Fruit fly (Drosophila melanogaster): Measurements from ENCODE around the gene Srp54.

Gene Srp54

dm6 chr2L:9890576-9890975 is 22.1 kb upstream of the Srp54 start, which contains the start of the genes CG34183 and CG4537 (continued):
- TF ChIP-seq emc (GFP tag; optimal IDR thresholded peaks at IDR 0.05) (no peak), CG17385 (GFP tag; optimal IDR thresholded peaks at IDR 0.05) (no peak), zf30C (GFP tag; optimal IDR thresholded peaks at IDR 0.05) (no peak), oc (tag; optimal IDR thresholded peaks at IDR 0.05) (no peak), kah (GFP tag; optimal IDR thresholded peaks at IDR 0.05) (no peak), CG15479 (GFP tag; optimal IDR thresholded peaks at IDR 0.05) (no peak), Dek (tag; optimal IDR thresholded peaks at IDR 0.05) (no peak), CG11398 (GFP tag; optimal IDR thresholded peaks at IDR 0.05) (no peak), CG10431 (GFP tag; optimal IDR thresholded peaks at IDR 0.05) (no peak), CG12155 (GFP tag; optimal IDR thresholded peaks at IDR 0.05) (no peak), ind (GFP tag; optimal IDR thresholded peaks at IDR 0.05) (no peak), CG33557 (GFP tag; optimal IDR thresholded peaks at IDR 0.05) (no peak), CG10209 (GFP tag; optimal IDR thresholded peaks at IDR 0.05) (no peak), CG5245 (GFP tag; optimal IDR thresholded peaks at IDR 0.05) (no peak), CG7556 (GFP tag; optimal IDR thresholded peaks at IDR 0.05) (no peak), bab2 (GFP tag; optimal IDR thresholded peaks at IDR 0.05) (no peak), NfI (GFP tag; optimal IDR thresholded peaks at IDR 0.05) (no peak), ems (GFP tag; optimal IDR thresholded peaks at IDR 0.05) (no peak), slbo (GFP tag; IDR thresholded peaks at IDR 0.05) (peak; percentile 21; the same call in 1 of the 2 replicates), sens (GFP tag) (peak; percentile 58), wdn (GFP tag; IDR thresholded peaks at IDR 0.05) (no peak), Nf-YC (tag; optimal IDR thresholded peaks at IDR 0.05) (no peak), gro (GFP tag; optimal IDR thresholded peaks at IDR 0.05) (no peak), CG32767 (GFP tag; IDR thresholded peaks at IDR 0.05) (no peak), CG2129 (GFP tag; IDR thresholded peaks at IDR 0.05; ENCODE audit: partially characterized antibody) (peak; percentile 62), CG30403 (GFP tag; optimal IDR thresholded peaks at IDR 0.05) (no peak), CG14860 (GFP tag; IDR thresholded peaks at IDR 0.05; ENCODE audit: partially characterized antibody) (peak; percentile 86), pum (GFP tag; optimal IDR thresholded peaks at IDR 0.05) (no peak), CG18262 (tag; optimal IDR thresholded peaks at IDR 0.05) (no peak), CG10267 (tag; optimal IDR thresholded peaks at IDR 0.05) (peak; percentile 25), H15 (GFP tag; IDR thresholded peaks at IDR 0.05) (no peak), CG34422 (GFP tag; IDR thresholded peaks at IDR 0.05) (no peak; the same call in 2 of the 3 replicates), p53 (GFP tag; optimal IDR thresholded peaks at IDR 0.05) (no peak), Dll (GFP tag; IDR thresholded peaks at IDR 0.05; ENCODE audit: partially characterized antibody) (peak; percentile 90), CG16779 (GFP tag; IDR thresholded peaks at IDR 0.05) (no peak), tll (GFP tag; optimal IDR thresholded peaks at IDR 0.05) (no peak), prd (optimal IDR thresholded peaks at IDR 0.05) (no peak), prd (GFP tag; IDR thresholded peaks at IDR 0.05) (no peak), pho (GFP tag; optimal IDR thresholded peaks at IDR 0.05) (no peak), gsb-n (tag; optimal IDR thresholded peaks at IDR 0.05) (no peak), CG1603 (tag; optimal IDR thresholded peaks at IDR 0.05) (peak; percentile 44), Kr (GFP tag; optimal IDR thresholded peaks at IDR 0.05) (no peak), Mad (GFP tag; optimal IDR thresholded peaks at IDR 0.05) (no peak), CG6254 (GFP tag; optimal IDR thresholded peaks at IDR 0.05) (no peak), BEAF-32 (GFP tag; optimal IDR thresholded peaks at IDR 0.05) (peak; percentile 89), CG32772 (GFP tag; IDR thresholded peaks at IDR 0.05) (no peak), vvl (GFP tag; IDR thresholded peaks at IDR 0.05) (peak; percentile 56), CG8359 (GFP tag; optimal IDR thresholded peaks at IDR 0.05; ENCODE audit: borderline replicate concordance) (no peak), Dip2 (GFP tag; IDR thresholded peaks at IDR 0.05) (no peak), dimm (GFP tag; IDR thresholded peaks at IDR 0.05) (no peak), sd (tag; optimal IDR thresholded peaks at IDR 0.05) (peak; percentile 82), Drgx (GFP tag; IDR thresholded peaks at IDR 0.05) (no peak)

All from whole organism, embryonic.